Worm (Caenorhabditis elegans) whole organism, L4 larva: Measurements from ENCODE around the gene ecps-1.

ENCODE experiments used
- T20F7.1 ChIP-seq: fragments of 200-800 bp; sonication (Bioruptor generic); optimal IDR thresholded peaks from 2 replicates; lab custom pipeline; 2018; ENCODE audit warnings: mild to moderate bottlenecking, missing genetic modification characterization, missing compliant biosample characterization
- ceh-20 ChIP-seq: fragments of 200-800 bp; sonication (Bioruptor generic); IDR thresholded peaks from 2 replicates; pipeline ENCODE4 v1.3.6; 2022; ENCODE audit warnings: missing genetic modification reagents, missing genetic modification characterization, missing compliant biosample characterization
- ceh-28 ChIP-seq: fragments of 150-350 bp; optimal IDR thresholded peaks from 2 replicates; lab custom pipeline; 2014; ENCODE audit warnings: missing biosample characterization, missing genetic modification reagents, missing genetic modification characterization
- ceh-44 ChIP-seq: fragments of 200-800 bp; sonication (Bioruptor generic); IDR thresholded peaks from 2 replicates; pipeline ENCODE4 v1.3.6; 2022; ENCODE audit warnings: missing genetic modification reagents, missing genetic modification characterization, missing compliant biosample characterization
- ceh-82 ChIP-seq: sonication (generic microtip); optimal IDR thresholded peaks from 2 replicates; lab custom pipeline; 2017; ENCODE audit warnings: missing biosample characterization, missing genetic modification characterization
- daf-12 ChIP-seq: fragments of 150-350 bp; optimal IDR thresholded peaks from 2 replicates; lab custom pipeline; 2014; ENCODE audit warnings: missing biosample characterization, missing genetic modification reagents, missing genetic modification characterization
- duxl-1 ChIP-seq: sonication (generic microtip); optimal IDR thresholded peaks from 2 replicates; lab custom pipeline; 2016; ENCODE audit warnings: mild to moderate bottlenecking, missing genetic modification characterization, moderate library complexity, missing compliant biosample characterization; ENCODE audit not compliant: poor library complexity
- egl-43 ChIP-seq: fragments of 200-800 bp; sonication (Bioruptor generic); IDR thresholded peaks from 2 replicates; pipeline ENCODE4 v1.3.6; 2022; ENCODE audit warnings: missing genetic modification reagents, missing genetic modification characterization, missing compliant biosample characterization
- gei-8 ChIP-seq: fragments of 200-800 bp; sonication (Bioruptor generic); optimal IDR thresholded peaks from 2 replicates; lab custom pipeline; 2018; ENCODE audit warnings: mild to moderate bottlenecking, missing genetic modification characterization, missing compliant biosample characterization
- hmg-1.1 ChIP-seq: fragments of 200-800 bp; sonication (Bioruptor generic); IDR thresholded peaks from 2 replicates; pipeline ENCODE4 v1.3.6; 2022; ENCODE audit warnings: missing genetic modification reagents, missing genetic modification characterization, missing compliant biosample characterization
- lin-29 ChIP-seq: fragments of 200-800 bp; sonication (Bioruptor generic); IDR thresholded peaks from 2 replicates; pipeline ENCODE4 v1.3.6; 2022; ENCODE audit warnings: missing genetic modification reagents, missing genetic modification characterization, missing compliant biosample characterization
- lin-38 ChIP-seq: fragments of 200-800 bp; sonication (Bioruptor generic); IDR thresholded peaks from 2 replicates; pipeline ENCODE4 v1.3.6; 2022; ENCODE audit warnings: missing genetic modification reagents, missing genetic modification characterization, missing compliant biosample characterization
- mdl-1 ChIP-seq, 2 experiments: fragments of 150-350 bp in 1 of 2; sonication (generic microtip) in 1 of 2; optimal IDR thresholded peaks; 2 replicates each; lab custom pipeline; 2014 to 2017; ENCODE audit warnings: missing biosample characterization in 2 of 2, missing genetic modification characterization in 2 of 2
- mes-2 ChIP-seq: sonication (generic microtip); optimal IDR thresholded peaks from 2 replicates; lab custom pipeline; 2016; ENCODE audit warnings: missing genotype, mild to moderate bottlenecking, missing genetic modification characterization, missing compliant biosample characterization; ENCODE audit not compliant: poor library complexity, severe bottlenecking
- mxl-2 ChIP-seq: fragments of 200-800 bp; sonication (Bioruptor generic); conservative IDR thresholded peaks from 2 replicates; pipeline ENCODE4 v1.3.6; 2022; ENCODE audit warnings: missing genetic modification reagents, missing genetic modification characterization, missing compliant biosample characterization
- mxl-3 ChIP-seq: fragments of 200-800 bp; sonication (Bioruptor generic); optimal IDR thresholded peaks from 2 replicates; lab custom pipeline; 2018; ENCODE audit warnings: mild to moderate bottlenecking, missing genetic modification characterization, missing compliant biosample characterization
- nhr-25 ChIP-seq: sonication (generic microtip); optimal IDR thresholded peaks from 2 replicates; lab custom pipeline; 2017; ENCODE audit warnings: missing genetic modification characterization, mild to moderate bottlenecking, missing compliant biosample characterization, antibody characterized with exemption, moderate library complexity, borderline replicate concordance; ENCODE audit not compliant: insufficient read depth
- nhr-28 ChIP-seq: fragments of 150-350 bp; optimal IDR thresholded peaks from 2 replicates; lab custom pipeline; 2014; ENCODE audit warnings: missing biosample characterization, missing genetic modification characterization
- sdz-12 ChIP-seq: fragments of 200-800 bp; sonication (Bioruptor generic); optimal IDR thresholded peaks from 2 replicates; lab custom pipeline; 2018; ENCODE audit warnings: mild to moderate bottlenecking, missing genetic modification characterization, missing compliant biosample characterization
- set-16 ChIP-seq: fragments of 200-800 bp; sonication (Bioruptor generic); IDR thresholded peaks from 2 replicates; pipeline ENCODE4 v1.3.6; 2022; ENCODE audit warnings: missing genetic modification reagents, missing genetic modification characterization, missing compliant biosample characterization
- skn-1 ChIP-seq: fragments of 150-350 bp; optimal IDR thresholded peaks from 2 replicates; lab custom pipeline; 2014; ENCODE audit warnings: missing biosample characterization, missing genetic modification characterization
- tag-97 ChIP-seq: fragments of 200-800 bp; sonication (Bioruptor generic); IDR thresholded peaks from 2 replicates; pipeline ENCODE4 v1.3.6; 2022; ENCODE audit warnings: missing genetic modification characterization, missing compliant biosample characterization
- vab-7 ChIP-seq: fragments of 200-800 bp; sonication (Bioruptor generic); IDR thresholded peaks from 2 replicates; pipeline ENCODE4 v1.3.6; 2022; ENCODE audit warnings: missing genetic modification reagents, missing genetic modification characterization, missing compliant biosample characterization
- ztf-11 ChIP-seq: fragments of 150-350 bp; optimal IDR thresholded peaks from 2 replicates; lab custom pipeline; 2014; ENCODE audit warnings: missing biosample characterization, missing genetic modification characterization

The ecps-1 gene

DNA sequence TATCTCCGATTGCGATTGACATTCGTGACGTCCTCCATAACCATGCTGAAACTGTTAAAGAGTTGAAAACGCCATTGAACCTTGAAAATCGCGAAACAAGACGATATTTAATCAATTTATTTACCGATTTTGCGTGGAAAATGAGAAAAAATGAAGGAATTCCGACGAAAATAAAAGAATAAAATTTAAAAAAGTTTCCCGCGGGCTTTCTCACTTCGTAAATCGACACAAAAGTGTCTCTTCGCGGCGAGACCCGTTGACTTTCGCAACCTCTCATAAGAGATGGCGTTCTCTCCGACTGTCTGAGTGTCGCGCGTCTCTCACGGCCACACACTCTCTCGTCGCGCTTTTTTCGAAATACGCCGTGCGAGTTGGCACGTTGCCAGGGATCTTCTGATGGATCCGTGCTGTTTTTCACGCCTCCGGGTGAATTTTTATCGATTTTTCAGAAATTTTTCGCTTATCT, 53.1 kb downstream of the ecps-1 start, which contains the start of gene hat-1 (continued):
- TF ChIP-seq mes-2 (tag; lab: Kevin White, UChicago) = peak; percentile 92
- peak; percentile 89 for TF ChIP-seq duxl-1
- peak; percentile 82 for TF ChIP-seq vab-7 (GFP tag; lab: Robert Waterston, UW)
- TF ChIP-seq T20F7.1 (GFP tag; lab: Kevin White, UChicago) = no peak
- peak; percentile 87 for TF ChIP-seq mxl-3
- TF ChIP-seq egl-43 (GFP tag; lab: Robert Waterston, UW) = peak; percentile 93
- TF ChIP-seq nhr-25 (tag; lab: Kevin White, UChicago) = peak; percentile 89
- no peak for TF ChIP-seq ztf-11 (tag; lab: Kevin White, UChicago)
- TF ChIP-seq ceh-44 = peak; percentile 78
- TF ChIP-seq hmg-1.1 (GFP tag; lab: Robert Waterston, UW) = peak; percentile 94
- TF ChIP-seq sdz-12 = no peak
- TF ChIP-seq ceh-20 = peak; percentile 96
- no peak for TF ChIP-seq gei-8
- TF ChIP-seq tag-97 (GFP tag; lab: Robert Waterston, UW) = no peak
- TF ChIP-seq set-16 (GFP tag; lab: Robert Waterston, UW) = peak; percentile 87
- TF ChIP-seq mdl-1 (tag; optimal IDR thresholded peaks at IDR 0.05; lab: Kevin White, UChicago) = peak in 1 of 2 experiments; percentile 83
- no peak for TF ChIP-seq daf-12 (tag; lab: Kevin White, UChicago)
- TF ChIP-seq lin-29 (GFP tag; lab: Robert Waterston, UW) = peak; percentile 88
- TF ChIP-seq ceh-28 (tag; lab: Kevin White, UChicago) = peak; percentile 25
- no peak for TF ChIP-seq ceh-82 (tag; lab: Kevin White, UChicago)
- TF ChIP-seq lin-38 = peak; percentile 94
- TF ChIP-seq, all 104 proteins: peak for 68

DNA sequence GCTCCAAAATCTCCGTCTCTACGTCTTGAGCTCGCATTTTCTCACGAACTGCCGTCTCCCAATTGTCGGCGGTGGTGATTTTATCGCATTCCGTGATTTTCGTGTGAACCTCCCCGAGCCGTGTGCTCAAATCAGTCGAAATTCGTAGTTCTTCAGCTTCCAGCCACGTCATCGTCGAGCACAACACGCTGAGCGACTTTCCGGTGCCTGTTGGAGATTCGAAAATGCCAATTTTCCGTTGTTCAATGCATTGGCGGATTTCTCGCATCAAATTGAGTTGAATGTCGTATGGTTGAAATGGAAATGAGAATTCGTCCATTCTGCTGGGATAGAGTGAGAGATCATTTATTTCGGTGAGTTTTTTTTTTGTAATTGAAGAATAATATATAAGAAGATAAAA, 55.4 kb downstream of the ecps-1 start, which contains the start of the genes M03C11.3 and chl-1:
Gene M03C11.3 (plus strand): TSS at position 153 of the 400 bp plus-strand sequence.
Gene chl-1 (minus strand): TSS at position 323 of the 400 bp plus-strand sequence.
- TF ChIP-seq mxl-2 = no peak
- no peak for TF ChIP-seq nhr-28 (tag; lab: Kevin White, UChicago)
- TF ChIP-seq skn-1 (tag; lab: Kevin White, UChicago) = no peak
- TF ChIP-seq, all 104 proteins: peak for 0
